Fruit fly (Drosophila melanogaster) S2 (cell line): ENCODE data around the gene Dscam4.
"Not testable (repeated sequence)": the region's sequence is repeated elsewhere in the genome, so short reads cannot be mapped to it uniquely, and the experiment has no call there.

Source experiments
- CG8478 ChIP-seq: fragments of >200 bp; optimal IDR thresholded peaks from 2 replicates; lab custom pipeline; 2018
- CTCF ChIP-seq, 2 experiments: fragments of >200 bp; optimal IDR thresholded peaks; 2 replicates each; lab custom pipeline; 2018

The Dscam4 gene

dm6 chr3L:8238347-8238746, at the start of gene Dscam4:
Gene Dscam4 (plus strand): TSS chr3L:8238647.
- not testable (repeated sequence) for TF ChIP-seq CG8478 (lab: Kevin White, UChicago); CTCF (optimal IDR thresholded peaks at IDR 0.05; lab: Kevin White, UChicago)

DNA sequence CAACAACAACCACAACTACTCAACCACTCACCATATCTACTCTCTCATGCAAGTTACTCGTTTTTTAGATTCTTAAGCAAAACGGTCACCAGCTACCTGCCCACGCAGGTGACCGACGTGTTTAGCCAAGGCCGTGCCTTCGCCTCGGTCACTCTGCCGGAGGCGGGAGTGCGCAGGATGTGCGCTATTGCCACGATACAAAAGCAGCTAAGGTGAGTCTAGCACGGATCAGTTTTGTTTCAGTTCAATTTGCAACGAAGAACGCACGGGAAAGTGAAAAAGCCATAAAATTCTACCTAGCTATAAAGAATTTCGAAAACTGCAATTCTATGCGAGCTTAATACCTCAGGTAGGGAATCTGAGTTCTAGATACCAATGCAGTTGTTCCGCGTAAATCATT, 49.2 kb upstream of the Dscam4 start:
- TF ChIP-seq CTCF (optimal IDR thresholded peaks at IDR 0.05; lab: Kevin White, UChicago), result no peak
- TF ChIP-seq CG8478 (lab: Kevin White, UChicago), result no peak

DNA sequence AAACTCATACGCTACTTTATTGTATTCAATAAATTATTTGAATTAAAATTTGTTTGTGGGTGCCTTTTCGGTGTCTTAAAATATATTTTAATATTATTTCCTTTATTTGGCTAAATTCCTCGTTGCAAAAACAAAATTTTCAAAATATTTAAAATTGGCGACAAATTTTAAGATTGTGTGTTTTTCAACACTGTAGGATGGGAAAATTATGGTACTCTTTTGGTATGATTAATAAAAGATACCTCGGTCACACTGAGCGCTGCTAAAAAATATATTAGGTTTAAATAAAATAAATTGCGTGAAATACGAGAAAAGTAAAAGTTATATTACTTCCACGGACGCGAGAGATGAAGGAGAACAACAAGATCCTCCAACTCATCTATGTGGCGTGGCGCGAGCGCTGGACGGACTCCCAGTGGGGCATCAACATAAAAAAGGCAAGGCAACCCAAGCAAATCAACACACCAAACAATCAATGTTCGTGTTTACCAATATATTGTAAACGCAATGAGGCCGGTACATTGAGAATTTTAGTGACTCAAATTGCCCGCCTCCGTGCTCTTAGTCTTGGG, 47.3 kb upstream of the Dscam4 start, which contains the start of gene MED24:
TSS of gene MED24 (plus strand) at position 229 of the 572 bp plus-strand sequence.
- TF ChIP-seq CTCF (optimal IDR thresholded peaks at IDR 0.05; lab: Kevin White, UChicago), result no peak

DNA sequence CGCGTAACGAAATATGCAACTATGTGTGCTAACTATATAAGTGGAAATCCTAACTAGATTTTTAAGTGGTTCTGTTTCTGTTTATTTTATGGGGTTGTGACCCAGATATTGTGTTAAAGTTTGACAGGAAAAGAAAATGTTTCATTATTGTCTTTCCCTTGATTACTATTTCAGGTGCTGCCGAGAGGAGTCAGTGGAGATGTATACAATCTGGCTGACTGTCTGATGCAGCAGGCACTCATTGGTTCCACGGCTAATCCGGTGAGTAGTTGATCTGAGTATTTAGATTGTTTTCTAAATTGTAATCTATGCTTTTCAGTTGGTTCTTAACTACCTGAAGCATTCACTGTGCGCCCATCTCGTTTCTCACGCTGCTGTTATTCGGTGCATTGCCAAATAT, 45.4 kb upstream of the Dscam4 start, which contains the start of gene CG7387:
TSS of gene CG7387 (minus strand) at position 101 of the 400 bp plus-strand sequence.
- no peak for TF ChIP-seq CTCF (optimal IDR thresholded peaks at IDR 0.05; lab: Kevin White, UChicago)
- TF ChIP-seq CG8478 (lab: Kevin White, UChicago), result no peak

dm6 chr3L:8197779-8198279, 40.6 kb upstream of the Dscam4 start, which contains the start of the genes UbcE2M and Dhps:
Gene UbcE2M (minus strand): TSS chr3L:8197987.
Gene Dhps (plus strand): TSS chr3L:8198207.
- TF ChIP-seq CTCF (optimal IDR thresholded peaks at IDR 0.05; lab: Kevin White, UChicago), result no peak
- TF ChIP-seq CG8478 (lab: Kevin White, UChicago), result no peak

- TF ChIP-seq CG8478 (lab: Kevin White, UChicago) (no peak), CTCF (optimal IDR thresholded peaks at IDR 0.05; lab: Kevin White, UChicago) (no peak)
These were observed 36.1 kb upstream of the Dscam4 start, which contains the start of the genes CG7366 and CG13679 for dm6 chr3L:8202317-8202842. Gene CG7366 (minus strand): TSS chr3L:8202417. Gene CG13679 (plus strand): TSS chr3L:8202792.

DNA sequence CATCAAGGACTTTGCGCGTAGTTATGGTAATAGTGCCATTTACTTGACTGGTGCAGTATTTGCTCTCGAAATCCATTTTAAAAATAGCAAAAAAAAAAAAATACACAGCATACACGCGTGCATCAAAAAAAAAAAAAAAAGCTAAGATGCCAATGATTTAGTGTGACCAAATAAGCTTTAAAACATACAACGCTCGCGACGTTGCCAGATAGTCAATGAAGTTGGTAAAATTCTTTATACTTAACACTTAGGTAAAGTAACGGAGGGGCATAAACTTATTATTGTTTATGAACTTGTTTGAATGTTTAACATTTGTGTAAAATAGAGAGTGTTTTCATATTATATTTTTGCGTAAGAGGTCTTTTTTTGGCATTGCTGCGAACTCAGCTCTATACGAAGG, 27.9 kb upstream of the Dscam4 start, which contains the start of gene tut:
TSS of gene tut (minus strand) at position 148 of the 400 bp plus-strand sequence.
- TF ChIP-seq CG8478 (lab: Kevin White, UChicago) (no peak), CTCF (optimal IDR thresholded peaks at IDR 0.05; lab: Kevin White, UChicago) (no peak)

dm6 chr3L:8211590-8211989, 26.9 kb upstream of the Dscam4 start, which contains the start of gene CG8006:
Gene CG8006 (plus strand): TSS chr3L:8211890.
- TF ChIP-seq CG8478 (lab: Kevin White, UChicago), result no peak
- TF ChIP-seq CTCF (optimal IDR thresholded peaks at IDR 0.05; lab: Kevin White, UChicago), result no peak

DNA sequence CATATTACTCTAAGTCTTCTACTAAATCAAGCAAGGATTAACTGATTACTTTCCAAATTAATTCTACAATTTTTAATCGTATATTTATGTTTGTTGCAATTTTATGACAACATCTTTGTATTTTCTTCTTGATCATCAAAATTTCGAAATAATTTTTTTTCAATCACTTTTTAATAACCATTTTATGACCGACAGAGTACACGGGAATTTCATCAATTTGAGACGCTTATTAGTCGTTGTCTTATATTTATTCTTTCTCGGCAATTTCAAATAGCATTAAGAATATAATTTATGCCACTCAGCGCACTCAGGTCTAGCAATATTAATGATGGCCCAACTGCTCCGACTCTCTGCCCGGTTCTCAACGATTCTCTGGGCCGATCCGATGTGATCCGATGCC, 23.5 kb upstream of the Dscam4 start, which contains the start of gene CG8012:
TSS of gene CG8012 (plus strand) at position 301 of the 400 bp plus-strand sequence.
- no peak for TF ChIP-seq CG8478 (lab: Kevin White, UChicago)

- TF ChIP-seq CTCF (optimal IDR thresholded peaks at IDR 0.05; lab: Kevin White, UChicago), result no peak
- TF ChIP-seq CG8478 (lab: Kevin White, UChicago), result no peak
These were observed 19.6 kb upstream of the Dscam4 start, which contains the start of gene CG13674 for dm6 chr3L:8218883-8219282. Gene CG13674 (minus strand): TSS chr3L:8218983.

DNA sequence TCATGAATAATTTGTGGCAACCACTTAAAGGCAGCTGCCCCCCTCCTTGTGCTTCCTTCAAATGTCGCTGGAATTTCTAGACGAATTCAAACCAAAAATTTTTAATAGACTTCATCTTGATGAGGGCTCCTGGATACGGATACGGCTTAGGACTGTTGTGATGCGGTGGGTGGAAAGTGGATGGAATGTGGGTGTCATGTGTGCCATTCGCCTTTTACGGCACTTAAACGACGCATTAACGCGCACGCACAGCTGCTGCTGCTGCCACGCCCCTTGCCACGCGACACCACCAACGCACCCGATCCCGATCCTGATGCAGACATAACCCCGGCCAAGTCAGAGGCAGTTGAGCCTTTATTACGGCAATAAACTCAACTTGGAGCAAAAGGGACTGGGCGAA, 18.8 kb upstream of the Dscam4 start:
- TF ChIP-seq CG8478 (lab: Kevin White, UChicago) (no peak), CTCF (optimal IDR thresholded peaks at IDR 0.05; lab: Kevin White, UChicago) (no peak)

DNA sequence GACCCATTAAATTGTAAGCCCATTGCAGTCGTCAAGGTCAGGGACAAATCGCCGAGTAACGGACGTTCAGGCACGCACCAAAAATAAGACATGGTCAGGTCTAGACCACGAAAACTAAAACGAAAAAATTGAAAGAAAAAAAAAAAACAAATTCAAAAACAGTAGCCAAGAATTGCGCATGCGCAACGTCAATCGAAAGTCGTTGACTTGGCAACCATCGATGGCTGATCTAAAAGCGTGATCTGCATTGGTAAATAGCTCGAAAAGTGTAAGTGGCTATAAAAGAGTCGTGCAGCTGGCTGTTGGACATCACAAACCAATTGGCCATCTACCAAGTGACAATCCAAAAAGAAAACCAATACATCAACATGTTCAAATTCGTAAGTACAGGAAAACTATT, 16.6 kb upstream of the Dscam4 start, which contains the start of gene CG13678:
TSS of gene CG13678 (plus strand) at position 307 of the 400 bp plus-strand sequence.
- TF ChIP-seq CTCF (optimal IDR thresholded peaks at IDR 0.05; lab: Kevin White, UChicago) (no peak), CG8478 (lab: Kevin White, UChicago) (no peak)

dm6 chr3L:8228924-8229323, 9.5 kb upstream of the Dscam4 start, which contains the start of gene eIF4E3:
Gene eIF4E3 (plus strand): TSS chr3L:8229224.
- TF ChIP-seq CG8478 (lab: Kevin White, UChicago) (no peak), CTCF (optimal IDR thresholded peaks at IDR 0.05; lab: Kevin White, UChicago) (no peak)

DNA sequence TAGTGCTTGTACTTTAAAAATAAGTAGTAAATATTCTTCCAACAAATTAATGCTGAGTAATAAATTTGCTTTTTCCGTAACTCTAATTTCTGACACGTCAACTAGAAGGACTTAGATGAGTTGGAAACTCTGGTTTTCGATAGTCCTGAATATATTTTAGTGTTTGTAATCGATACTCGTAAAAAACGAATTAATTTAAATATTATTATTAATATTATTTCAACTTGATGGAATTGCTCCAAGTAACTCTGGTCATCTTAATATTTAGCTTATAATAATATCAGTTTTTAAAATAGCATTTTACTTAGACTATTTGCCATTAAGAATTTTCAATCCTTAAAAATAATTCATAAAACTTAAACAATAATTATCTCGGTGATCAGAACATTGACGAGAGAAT, 2.1 kb downstream of the Dscam4 start, which contains the start of gene CG7213:
TSS of gene CG7213 (minus strand) at position 101 of the 400 bp plus-strand sequence.
- no peak for TF ChIP-seq CTCF (optimal IDR thresholded peaks at IDR 0.05; lab: Kevin White, UChicago)

- TF ChIP-seq CG8478 (lab: Kevin White, UChicago) (no peak), CTCF (optimal IDR thresholded peaks at IDR 0.05; lab: Kevin White, UChicago) (no peak)
These were observed 2.5 kb downstream of the Dscam4 start for dm6 chr3L:8240932-8241331.
